Worm (Caenorhabditis elegans) whole organism, L2 larva: ENCODE results near the gene C06A1.6.

Source experiments
- aly-2 ChIP-seq: fragments of 150-350 bp; optimal IDR thresholded peaks from 2 replicates; lab custom pipeline; 2014; ENCODE audit warnings: missing biosample characterization, missing genetic modification characterization
- ama-1 ChIP-seq: fragments of 150-350 bp; optimal IDR thresholded peaks from 2 replicates; lab custom pipeline; 2018; ENCODE audit warnings: inconsistent platforms
- nhr-237 ChIP-seq: fragments of 150-350 bp; optimal IDR thresholded peaks from 2 replicates; lab custom pipeline; 2014; ENCODE audit warnings: missing biosample characterization, missing genetic modification characterization
- skn-1 ChIP-seq: sonication (generic microtip); optimal IDR thresholded peaks from 2 replicates; lab custom pipeline; 2017; ENCODE audit warnings: missing biosample characterization, missing genetic modification characterization
- unc-39 ChIP-seq: fragments of 150-350 bp; optimal IDR thresholded peaks from 2 replicates; lab custom pipeline; 2014; ENCODE audit warnings: missing biosample characterization, missing genetic modification characterization
- unc-62 ChIP-seq: fragments of 150-350 bp; optimal IDR thresholded peaks from 2 replicates; lab custom pipeline; 2014; ENCODE audit warnings: missing biosample characterization, missing genetic modification reagents, missing genetic modification characterization

ce11 chrII:10580833-10581232 is 16.4 kb upstream of the C06A1.6 start, which contains the start of gene dap-3:
- TF ChIP-seq ama-1: no peak
- no peak for TF ChIP-seq unc-39 (tag; lab: Kevin White, UChicago)
- TF ChIP-seq nhr-237 (tag; lab: Kevin White, UChicago): no peak
- TF ChIP-seq aly-2 (tag; lab: Kevin White, UChicago): no peak
- no peak for TF ChIP-seq skn-1 (tag; lab: Kevin White, UChicago)
- no peak for TF ChIP-seq unc-62
